Worm (Caenorhabditis elegans): ENCODE measurements around the gene immt-2.

The immt-2 gene

ce11 chrV:16746231-16746990, 42.7 kb upstream of the immt-2 start, which contains the start of gene gyg-2:
gyg-2 (minus strand) TSS chrV:16746258.
- TF ChIP-seq C08G9.2 (tag; optimal IDR thresholded peaks at IDR 0.05) (peak; percentile 17), unc-55 (GFP tag; optimal IDR thresholded peaks at IDR 0.05) (no peak), gmeb-2 (tag; optimal IDR thresholded peaks at IDR 0.05) (no peak), nhr-232 (tag; optimal IDR thresholded peaks at IDR 0.05) (no peak), ceh-2 (tag; optimal IDR thresholded peaks at IDR 0.05) (peak; percentile 33), ceh-22 (tag; optimal IDR thresholded peaks at IDR 0.05) (no peak), unc-3 (GFP tag; conservative IDR thresholded peaks at IDR 0.05) (no peak), unc-3 (tag; optimal IDR thresholded peaks at IDR 0.05) (no peak), ceh-14 (tag; optimal IDR thresholded peaks at IDR 0.05) (peak; percentile 7), unc-42 (tag; optimal IDR thresholded peaks at IDR 0.05) (no peak), nfya-1 (tag; optimal IDR thresholded peaks at IDR 0.05) (no peak), ets-4 (tag; optimal IDR thresholded peaks at IDR 0.05) (no peak), hlh-8 (tag; optimal IDR thresholded peaks at IDR 0.05) (no peak), hlh-13 (GFP tag; optimal IDR thresholded peaks at IDR 0.05) (no peak), ttx-3 (tag; optimal IDR thresholded peaks at IDR 0.05) (no peak), odd-2 (tag; optimal IDR thresholded peaks at IDR 0.05) (no peak), hlh-6 (tag; optimal IDR thresholded peaks at IDR 0.05) (no peak), elt-2 (tag; optimal IDR thresholded peaks at IDR 0.05) (peak; percentile 24), ceh-34 (tag; optimal IDR thresholded peaks at IDR 0.05) (no peak), tbx-2 (tag; optimal IDR thresholded peaks at IDR 0.05) (peak; percentile 13), ref-2 (tag; optimal IDR thresholded peaks at IDR 0.05) (no peak), K09A11.1 (tag; optimal IDR thresholded peaks at IDR 0.05; ENCODE audit: insufficient read depth) (no peak), hlh-30 (tag; optimal IDR thresholded peaks at IDR 0.05; ENCODE audit: insufficient read depth) (no peak), tbx-7 (tag; optimal IDR thresholded peaks at IDR 0.05) (peak; percentile 64), ceh-31 (tag; optimal IDR thresholded peaks at IDR 0.05) (peak; percentile 53), zip-5 (tag; optimal IDR thresholded peaks at IDR 0.05) (peak; percentile 53), Y22D7AL.16 (tag; optimal IDR thresholded peaks at IDR 0.05) (no peak)

DNA sequence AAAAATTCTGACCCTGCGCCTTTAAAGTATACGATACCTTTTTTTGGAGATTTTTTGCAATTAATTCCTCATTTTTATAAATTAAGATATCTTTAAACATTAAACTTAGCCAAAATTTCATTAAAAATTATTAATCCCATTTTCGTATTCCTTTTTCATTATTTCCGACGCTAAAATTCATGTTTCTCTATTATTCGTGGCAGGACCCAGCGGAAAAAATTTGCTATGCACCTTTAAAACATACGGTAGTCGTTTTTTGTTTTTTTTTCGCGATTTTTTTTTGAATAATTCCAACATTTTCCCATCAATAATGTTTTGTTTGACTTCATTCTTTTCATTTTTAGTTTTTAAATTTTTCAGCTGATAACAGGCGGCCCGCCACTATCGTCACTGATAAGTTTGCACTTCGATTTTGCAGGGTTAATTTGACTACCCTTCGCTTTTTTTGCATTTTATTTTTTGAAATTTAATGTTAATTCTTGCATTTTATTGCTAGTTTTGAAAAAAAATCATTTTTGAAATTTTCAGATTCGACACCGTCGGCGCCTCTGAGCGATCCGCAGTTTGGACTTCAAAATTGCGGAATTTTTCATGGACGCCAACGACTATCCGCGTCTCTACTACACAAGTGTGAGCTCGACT, 41.9 kb upstream of the immt-2 start, which contains the start of gene dkf-2:
dkf-2 (plus strand) TSS at position 592 of the 642 bp plus-strand sequence.
- TF ChIP-seq elt-2 (tag; optimal IDR thresholded peaks at IDR 0.05) = no peak
- no peak for TF ChIP-seq tbx-2 (tag; optimal IDR thresholded peaks at IDR 0.05)

ce11 chrV:16749473-16749872, 39.6 kb upstream of the immt-2 start:
- TF ChIP-seq hlh-6 (tag; optimal IDR thresholded peaks at IDR 0.05) (no peak), unc-42 (tag; optimal IDR thresholded peaks at IDR 0.05) (peak; percentile 82), mec-3 (tag; optimal IDR thresholded peaks at IDR 0.05; ENCODE audit: borderline replicate concordance) (no peak), ceh-31 (tag; optimal IDR thresholded peaks at IDR 0.05) (peak; percentile 16), ceh-22 (tag; optimal IDR thresholded peaks at IDR 0.05) (no peak), hlh-8 (tag; optimal IDR thresholded peaks at IDR 0.05) (no peak)

ce11 chrV:16752089-16753030, 36.7 kb upstream of the immt-2 start:
- TF ChIP-seq unc-42 (tag; optimal IDR thresholded peaks at IDR 0.05) (peak; percentile 38), ceh-14 (tag; optimal IDR thresholded peaks at IDR 0.05) (peak; percentile 61), ceh-31 (tag; optimal IDR thresholded peaks at IDR 0.05) (peak; percentile 35), ets-4 (tag; optimal IDR thresholded peaks at IDR 0.05) (no peak)

DNA sequence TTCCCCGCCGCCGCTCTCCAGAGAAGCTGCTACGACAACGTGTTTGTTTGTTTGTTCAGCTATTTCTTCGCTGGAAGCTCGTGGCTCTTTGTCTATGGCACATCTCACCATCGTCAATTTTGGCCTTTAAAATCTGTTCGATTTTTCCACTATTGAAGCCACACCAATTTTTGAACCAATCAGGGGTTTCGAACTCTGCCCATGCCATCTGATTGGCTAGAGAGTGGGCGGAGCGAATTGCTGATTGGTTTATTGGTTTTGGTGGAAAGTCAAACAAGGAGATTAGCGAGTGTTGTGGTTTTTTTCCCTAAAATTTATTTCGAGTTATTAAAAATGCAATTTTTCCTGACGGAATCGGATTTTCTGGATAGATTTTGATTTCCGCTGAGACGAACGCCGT, 32.9 kb upstream of the immt-2 start:
- TF ChIP-seq syd-9 (tag; optimal IDR thresholded peaks at IDR 0.05) (no peak), hlh-6 (tag; optimal IDR thresholded peaks at IDR 0.05) (no peak), ceh-30 (tag; optimal IDR thresholded peaks at IDR 0.05) (no peak), dve-1 (tag; optimal IDR thresholded peaks at IDR 0.05) (no peak), nfya-1 (tag; optimal IDR thresholded peaks at IDR 0.05) (peak; percentile 71), fkh-6 (tag; optimal IDR thresholded peaks at IDR 0.05) (no peak), mec-3 (tag; optimal IDR thresholded peaks at IDR 0.05; ENCODE audit: borderline replicate concordance) (no peak), Y22D7AL.16 (tag; optimal IDR thresholded peaks at IDR 0.05) (no peak), ref-2 (tag; optimal IDR thresholded peaks at IDR 0.05) (no peak)

Measured in whole organism, late embryonic.